Worm (Caenorhabditis elegans) whole organism, L4 larva: Measurements from ENCODE around the gene T06C10.3.

Experiments
- F26F4.8 ChIP-seq: fragments of 200-800 bp; sonication (Bioruptor generic); conservative IDR thresholded peaks from 2 replicates; pipeline ENCODE4 v1.3.6; 2022; ENCODE audit warnings: missing genetic modification characterization, missing compliant biosample characterization
- ama-1 ChIP-seq: fragments of 150-350 bp; optimal IDR thresholded peaks from 2 replicates; lab custom pipeline; 2014; ENCODE audit warnings: inconsistent platforms, mixed read lengths
- ceh-28 ChIP-seq: fragments of 150-350 bp; optimal IDR thresholded peaks from 2 replicates; lab custom pipeline; 2014; ENCODE audit warnings: missing biosample characterization, missing genetic modification reagents, missing genetic modification characterization
- egl-27 ChIP-seq: sonication (generic microtip); optimal IDR thresholded peaks from 3 replicates; lab custom pipeline; 2017; ENCODE audit warnings: missing biosample characterization, missing genetic modification reagents, missing genetic modification characterization
- hmg-1.1 ChIP-seq: fragments of 200-800 bp; sonication (Bioruptor generic); IDR thresholded peaks from 2 replicates; pipeline ENCODE4 v1.3.6; 2022; ENCODE audit warnings: missing genetic modification reagents, missing genetic modification characterization, missing compliant biosample characterization
- lin-13 ChIP-seq: fragments of 150-350 bp; optimal IDR thresholded peaks from 2 replicates; lab custom pipeline; 2014; ENCODE audit warnings: missing biosample characterization, missing genetic modification reagents, missing genetic modification characterization
- lin-39 ChIP-seq: fragments of 150-350 bp; optimal IDR thresholded peaks from 2 replicates; lab custom pipeline; 2014; ENCODE audit warnings: missing biosample characterization, missing genetic modification reagents, missing genetic modification characterization
- nhr-28 ChIP-seq: fragments of 150-350 bp; optimal IDR thresholded peaks from 2 replicates; lab custom pipeline; 2014; ENCODE audit warnings: missing biosample characterization, missing genetic modification characterization
- php-3 ChIP-seq: fragments of 200-800 bp; sonication (Bioruptor generic); IDR thresholded peaks from 2 replicates; pipeline ENCODE4 v1.3.6; 2022; ENCODE audit warnings: missing genetic modification reagents, missing genetic modification characterization, missing compliant biosample characterization
- unc-62 ChIP-seq, 3 experiments: fragments of 150-350 bp in 1 of 3; sonication (generic microtip); optimal IDR thresholded peaks in 2 of 3; peaks in 1 of 3; 1 replicate in 1 of 3; 2 replicates in 2 of 3; lab custom pipeline; 2014 to 2017; ENCODE audit warnings: missing biosample characterization in 3 of 3, missing genetic modification characterization in 3 of 3, missing genetic modification reagents in 3 of 3, missing genotype in 1 of 3
- zag-1 ChIP-seq: fragments of 150-350 bp; optimal IDR thresholded peaks from 2 replicates; lab custom pipeline; 2014; ENCODE audit warnings: missing biosample characterization, missing genetic modification characterization
- zip-11 ChIP-seq: fragments of 200-800 bp; sonication (Bioruptor generic); IDR thresholded peaks from 2 replicates; pipeline ENCODE4 v1.3.6; 2022; ENCODE audit warnings: missing genetic modification characterization, missing compliant biosample characterization
- ztf-11 ChIP-seq: fragments of 150-350 bp; optimal IDR thresholded peaks from 2 replicates; lab custom pipeline; 2014; ENCODE audit warnings: missing biosample characterization, missing genetic modification characterization

- TF ChIP-seq hmg-1.1 (GFP tag; lab: Robert Waterston, UW) (no peak), F26F4.8 (GFP tag; lab: Robert Waterston, UW) (no peak), ama-1 (lab: Kevin White, UChicago) (no peak), lin-13 (GFP tag; lab: Kevin White, UChicago) (no peak), zag-1 (tag; lab: Kevin White, UChicago) (no peak), lin-39 (no peak), ceh-28 (tag; lab: Kevin White, UChicago) (no peak), php-3 (GFP tag; lab: Robert Waterston, UW) (no peak), zip-11 (no peak), unc-62 (GFP tag; optimal IDR thresholded peaks at IDR 0.05 in 1 of 2; lab: Kevin White, UChicago) (no peak), unc-62 (tag; optimal IDR thresholded peaks at IDR 0.05; lab: Kevin White, UChicago) (no peak), egl-27 (no peak), nhr-28 (tag; lab: Kevin White, UChicago) (no peak), ztf-11 (tag; lab: Kevin White, UChicago) (no peak)
Observed at ce11 chrIV:7846386-7846785, 24.2 kb upstream of the T06C10.3 start, which contains the start of gene C06A6.2.
